Worm (Caenorhabditis elegans) whole organism, L2 larva: ENCODE results near the gene clec-47.

Source experiments
- aly-2 ChIP-seq: fragments of 150-350 bp; optimal IDR thresholded peaks from 2 replicates; lab custom pipeline; 2014; ENCODE audit warnings: missing biosample characterization, missing genetic modification characterization
- ama-1 ChIP-seq: fragments of 150-350 bp; optimal IDR thresholded peaks from 2 replicates; lab custom pipeline; 2018; ENCODE audit warnings: inconsistent platforms
- egl-27 ChIP-seq: sonication (generic microtip); optimal IDR thresholded peaks from 3 replicates; lab custom pipeline; 2017; ENCODE audit warnings: missing biosample characterization, missing genetic modification reagents, missing genetic modification characterization
- fos-1 ChIP-seq: fragments of 150-350 bp; optimal IDR thresholded peaks from 2 replicates; lab custom pipeline; 2014; ENCODE audit warnings: missing biosample characterization, missing genetic modification characterization
- lin-13 ChIP-seq: fragments of 150-350 bp; optimal IDR thresholded peaks from 2 replicates; lab custom pipeline; 2014; ENCODE audit warnings: missing biosample characterization, missing genetic modification reagents, missing genetic modification characterization
- nhr-12 ChIP-seq: fragments of 150-350 bp; optimal IDR thresholded peaks from 2 replicates; lab custom pipeline; 2014; ENCODE audit warnings: missing biosample characterization, missing genetic modification characterization
- skn-1 ChIP-seq: sonication (generic microtip); optimal IDR thresholded peaks from 2 replicates; lab custom pipeline; 2017; ENCODE audit warnings: missing biosample characterization, missing genetic modification characterization

DNA sequence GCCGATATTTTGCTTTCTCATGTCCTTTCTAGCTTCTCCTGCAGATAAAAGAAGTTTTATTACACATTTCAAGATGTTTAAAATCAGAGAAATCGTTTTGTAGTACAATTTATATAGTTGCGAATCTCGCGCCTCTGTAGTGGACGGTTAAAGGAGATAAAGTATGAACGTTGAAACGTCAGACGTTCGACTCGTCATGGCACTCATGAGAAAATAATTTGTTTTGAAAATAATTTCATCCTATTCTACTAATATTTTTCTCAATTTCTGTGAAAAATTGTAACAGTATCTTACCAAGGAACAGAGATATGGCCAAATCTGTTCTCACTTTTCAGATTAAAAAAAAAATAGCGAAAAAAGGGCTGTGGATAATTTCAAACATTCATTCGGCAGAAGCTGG, 27.8 kb upstream of the clec-47 start, which contains the start of gene T09F5.20:
- TF ChIP-seq aly-2 (tag; lab: Kevin White, UChicago) (no peak), fos-1 (no peak), ama-1 (lab: Kevin White, UChicago) (no peak), nhr-12 (tag; lab: Kevin White, UChicago) (no peak), skn-1 (tag; lab: Kevin White, UChicago) (no peak), egl-27 (tag; lab: Kevin White, UChicago) (no peak), lin-13 (GFP tag; lab: Kevin White, UChicago) (no peak)
